Worm (Caenorhabditis elegans) whole organism, early embryonic: ENCODE measurements around the gene Y57E12AR.1.

Source experiments
- B0310.2 ChIP-seq: sonication (generic microtip); optimal IDR thresholded peaks from 2 replicates; lab custom pipeline; 2016; ENCODE audit warnings: mild to moderate bottlenecking, missing genetic modification characterization, missing compliant biosample characterization
- F13C5.2 ChIP-seq: sonication (generic microtip); optimal IDR thresholded peaks from 2 replicates; lab custom pipeline; 2017; ENCODE audit warnings: mild to moderate bottlenecking, missing genetic modification characterization, inconsistent platforms, missing compliant biosample characterization
- ama-1 ChIP-seq: fragments of 150-350 bp; optimal IDR thresholded peaks from 2 replicates; lab custom pipeline; 2014
- ceh-36 ChIP-seq: sonication (generic microtip); optimal IDR thresholded peaks from 2 replicates; lab custom pipeline; 2016; ENCODE audit warnings: missing genetic modification characterization, inconsistent platforms, missing compliant biosample characterization
- ets-7 ChIP-seq: sonication (generic microtip); optimal IDR thresholded peaks from 2 replicates; lab custom pipeline; 2016; ENCODE audit warnings: missing genotype, missing genetic modification characterization, missing compliant biosample characterization
- pes-1 ChIP-seq: fragments of 200-800 bp; sonication (Bioruptor generic); IDR thresholded peaks from 2 replicates; pipeline ENCODE4 v1.3.6; 2022; ENCODE audit warnings: missing genetic modification reagents, missing genetic modification characterization, missing compliant biosample characterization
- sea-1 ChIP-seq: fragments of 200-800 bp; sonication (Bioruptor generic); conservative IDR thresholded peaks from 2 replicates; pipeline ENCODE4 v1.3.6; 2022; ENCODE audit warnings: missing genetic modification characterization, missing compliant biosample characterization
- tbx-11 ChIP-seq: fragments of 200-800 bp; sonication (Bioruptor generic); IDR thresholded peaks from 2 replicates; pipeline ENCODE4 v1.3.6; 2022; ENCODE audit warnings: missing genetic modification characterization, missing compliant biosample characterization
- tbx-37 ChIP-seq: fragments of 200-800 bp; sonication (Bioruptor generic); conservative IDR thresholded peaks from 2 replicates; pipeline ENCODE4 v1.3.6; 2022; ENCODE audit warnings: missing genetic modification reagents, missing genetic modification characterization, missing compliant biosample characterization
- tra-4 ChIP-seq: sonication (generic microtip); optimal IDR thresholded peaks from 2 replicates; lab custom pipeline; 2017; ENCODE audit warnings: missing genetic modification characterization, missing compliant biosample characterization

DNA sequence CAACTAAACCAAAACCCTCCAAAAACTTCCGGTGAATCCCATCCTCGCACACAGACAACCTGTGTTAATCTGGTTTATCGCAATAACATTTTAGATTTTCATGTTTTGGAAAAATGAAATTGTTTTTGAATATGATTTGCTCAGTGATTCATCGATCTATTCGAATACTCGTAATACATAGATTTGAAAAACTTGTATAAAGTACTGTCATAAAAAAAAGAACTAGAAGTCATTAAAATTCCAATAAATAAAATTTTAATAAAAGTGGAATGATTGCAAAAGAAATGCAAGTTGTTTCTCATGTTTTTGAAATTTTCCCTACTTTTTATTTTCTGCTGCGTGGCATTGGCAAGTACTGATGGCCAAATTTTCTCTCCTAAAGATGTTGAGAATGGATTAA, 10.5 kb downstream of the Y57E12AR.1 start, which contains the start of gene spig-8:
- TF ChIP-seq tra-4 (tag; lab: Kevin White, UChicago) (no peak), tbx-37 (no peak), ets-7 (tag; lab: Kevin White, UChicago) (no peak), ama-1 (lab: Kevin White, UChicago) (no peak), pes-1 (GFP tag; lab: Robert Waterston, UW) (no peak), ceh-36 (tag; lab: Kevin White, UChicago) (no peak), tbx-11 (GFP tag; lab: Robert Waterston, UW) (no peak), F13C5.2 (tag; lab: Kevin White, UChicago) (no peak), sea-1 (GFP tag; lab: Robert Waterston, UW) (no peak), B0310.2 (no peak)
